Worm (Caenorhabditis elegans) whole organism, young adult: ENCODE data around the gene C43F9.5.

Experiments used
- ama-1 ChIP-seq, 3 experiments: fragments of 150-350 bp in 1 of 3; sonication (generic microtip) in 2 of 3; optimal IDR thresholded peaks; 2 replicates each; lab custom pipeline; 2014 to 2018; ENCODE audit warnings: missing biosample characterization in 2 of 3, missing genetic modification characterization in 2 of 3, missing genetic modification reagents in 2 of 3
- snpc-4 ChIP-seq, 5 experiments: fragments of 150-350 bp in 1 of 5; sonication (generic microtip) in 4 of 5; optimal IDR thresholded peaks; 2 replicates each; lab custom pipeline; 2014 to 2018; ENCODE audit warnings: missing genetic modification characterization in 5 of 5, missing biosample characterization in 3 of 5, antibody characterized with exemption in 2 of 5, mild to moderate bottlenecking in 2 of 5, missing compliant biosample characterization in 2 of 5, missing genotype in 2 of 5, moderate library complexity in 2 of 5, missing genetic modification reagents in 1 of 5

DNA sequence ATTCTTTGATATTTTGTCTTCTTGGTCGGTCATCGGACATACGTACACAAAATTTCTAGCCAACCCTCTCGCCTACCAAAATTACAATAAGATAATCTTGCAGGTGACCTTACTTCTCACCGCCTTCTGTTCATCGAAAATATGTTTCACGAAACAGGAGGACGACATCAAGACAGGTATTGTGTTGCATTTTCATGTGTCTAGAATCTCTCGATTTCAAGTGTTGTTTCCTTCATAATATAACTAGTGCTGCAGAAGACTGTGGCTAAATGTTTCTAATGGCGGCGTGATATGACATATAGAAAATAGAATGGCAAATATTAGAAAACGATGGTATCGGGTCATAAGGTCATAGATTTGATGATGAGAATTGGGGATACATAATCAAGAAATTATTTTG lies 26.6 kb upstream of the C43F9.5 start:
- TF ChIP-seq ama-1 (optimal IDR thresholded peaks at IDR 0.05; lab: Kevin White, UChicago) (no peak), ama-1 (GFP tag; optimal IDR thresholded peaks at IDR 0.05; lab: Kevin White, UChicago) (no peak), snpc-4 (GFP tag; optimal IDR thresholded peaks at IDR 0.05; lab: Kevin White, UChicago) (no peak), snpc-4 (tag; optimal IDR thresholded peaks at IDR 0.05; lab: Kevin White, UChicago) (no peak)
